Fruit fly (Drosophila melanogaster) whole organism, wandering third instar larva: ENCODE results near the gene Cpr97Eb.
A peak's percentile ranks its signal among the peaks of the same experiment; 100 is the strongest.

ENCODE experiments used
- Abd-B ChIP-seq: fragments of >200 bp; optimal IDR thresholded peaks from 2 replicates; lab custom pipeline; 2017; ENCODE audit warnings: missing biosample characterization, missing genetic modification characterization
- CG32264 ChIP-seq: fragments of 200-800 bp; sonication (Bioruptor generic); optimal IDR thresholded peaks from 2 replicates; lab custom pipeline; 2016; ENCODE audit warnings: missing biosample characterization, missing genetic modification characterization
- CG9705 ChIP-seq: fragments of 200-800 bp; sonication (Bioruptor generic); optimal IDR thresholded peaks from 2 replicates; lab custom pipeline; 2018; ENCODE audit warnings: missing biosample characterization, mild to moderate bottlenecking, missing genetic modification characterization
- CrebA ChIP-seq: fragments of 200-800 bp; sonication (Bioruptor generic); optimal IDR thresholded peaks from 2 replicates; lab custom pipeline; 2016; ENCODE audit warnings: missing biosample characterization, mild to moderate bottlenecking, missing genetic modification characterization, borderline replicate concordance
- Dfd ChIP-seq: fragments of >200 bp; optimal IDR thresholded peaks from 2 replicates; lab custom pipeline; 2017; ENCODE audit warnings: missing biosample characterization, missing genetic modification characterization
- Dif ChIP-seq: fragments of 200-275, 200-300 bp; sonication (Bioruptor generic); optimal IDR thresholded peaks from 2 replicates; lab custom pipeline; 2018; ENCODE audit warnings: missing biosample characterization, missing genetic modification characterization; ENCODE audit not compliant: partially characterized antibody
- GATAd ChIP-seq: sonication (Bioruptor generic); optimal IDR thresholded peaks from 2 replicates; lab custom pipeline; 2016; ENCODE audit warnings: missing biosample characterization, missing genetic modification characterization
- HLH106 ChIP-seq: fragments of 200-800 bp; optimal IDR thresholded peaks from 3 replicates; lab custom pipeline; 2019; ENCODE audit warnings: missing biosample characterization, mild to moderate bottlenecking, missing genetic modification characterization, moderate library complexity
- Hnf4 ChIP-seq: fragments of 200-800 bp; sonication (Bioruptor generic); optimal IDR thresholded peaks from 2 replicates; lab custom pipeline; 2016; ENCODE audit warnings: missing biosample characterization, mild to moderate bottlenecking, missing genetic modification characterization
- Hr78 ChIP-seq: fragments of >200 bp; optimal IDR thresholded peaks from 2 replicates; lab custom pipeline; 2017; ENCODE audit warnings: missing biosample characterization, missing genetic modification characterization
- Hr83 ChIP-seq: fragments of 200-300 bp; sonication (Bioruptor generic); optimal IDR thresholded peaks from 2 replicates; lab custom pipeline; 2016; ENCODE audit warnings: missing biosample characterization, mild to moderate bottlenecking, missing genetic modification characterization, moderate library complexity; ENCODE audit not compliant: poor library complexity, severe bottlenecking
- Jra ChIP-seq: sonication (Bioruptor generic); optimal IDR thresholded peaks from 2 replicates; lab custom pipeline; 2016; ENCODE audit warnings: missing biosample characterization, missing genetic modification characterization
- Mio ChIP-seq: sonication (Bioruptor generic); optimal IDR thresholded peaks from 2 replicates; lab custom pipeline; 2016; ENCODE audit warnings: missing biosample characterization, missing genetic modification characterization
- Myc ChIP-seq: fragments of >200 bp; optimal IDR thresholded peaks from 2 replicates; lab custom pipeline; 2017
- N ChIP-seq: fragments of >200 bp; optimal IDR thresholded peaks from 2 replicates; lab custom pipeline; 2018; ENCODE audit warnings: missing biosample characterization, missing external identifiers, missing genetic modification characterization
- OdsH ChIP-seq: fragments of 200-800 bp; sonication (Bioruptor generic); optimal IDR thresholded peaks from 2 replicates; lab custom pipeline; 2016; ENCODE audit warnings: missing biosample characterization, mild to moderate bottlenecking, missing genetic modification characterization
- Rel ChIP-seq, 2 experiments: fragments of 200-800 bp; sonication (Bioruptor generic) in 1 of 2; optimal IDR thresholded peaks; 2 replicates in 1 of 2; 3 replicates in 1 of 2; lab custom pipeline; 2016 to 2019; ENCODE audit warnings: mild to moderate bottlenecking in 2 of 2, missing biosample characterization in 2 of 2, missing genetic modification characterization in 2 of 2, moderate library complexity in 1 of 2
- Sp1 ChIP-seq: fragments of 200-800 bp; sonication (Bioruptor generic); optimal IDR thresholded peaks from 3 replicates; lab custom pipeline; 2019; ENCODE audit warnings: missing biosample characterization, mild to moderate bottlenecking, missing genetic modification characterization, moderate library complexity
- Vsx2 ChIP-seq: fragments of 200-300, 225-300 bp; sonication (Bioruptor generic); optimal IDR thresholded peaks from 2 replicates; lab custom pipeline; 2018; ENCODE audit warnings: missing biosample characterization, missing genetic modification characterization; ENCODE audit not compliant: partially characterized antibody
- br ChIP-seq: fragments of 200-800 bp; sonication (Bioruptor generic); optimal IDR thresholded peaks from 2 replicates; lab custom pipeline; 2016; ENCODE audit warnings: missing biosample characterization, missing genetic modification characterization
- brk ChIP-seq: fragments of 200-800 bp; sonication (Bioruptor generic); optimal IDR thresholded peaks from 2 replicates; lab custom pipeline; 2016; ENCODE audit warnings: missing biosample characterization, mild to moderate bottlenecking, missing genetic modification characterization
- dl ChIP-seq, 2 experiments: fragments of 175-275, 200-275 bp in 1 of 2; fragments of 200-275 bp in 1 of 2; sonication (Bioruptor generic); optimal IDR thresholded peaks; lab custom pipeline; 2018; ENCODE audit warnings: mild to moderate bottlenecking in 2 of 2, missing biosample characterization in 2 of 2, missing genetic modification characterization in 2 of 2, moderate library complexity in 2 of 2; ENCODE audit not compliant: partially characterized antibody in 2 of 2, insufficient read depth in 1 of 2
- dmrt93B ChIP-seq: fragments of 200-800 bp; sonication (Bioruptor generic); optimal IDR thresholded peaks from 2 replicates; lab custom pipeline; 2018; ENCODE audit warnings: missing biosample characterization, mild to moderate bottlenecking, missing genetic modification characterization
- dsf ChIP-seq: sonication (Bioruptor generic); optimal IDR thresholded peaks from 2 replicates; lab custom pipeline; 2016; ENCODE audit warnings: missing biosample characterization, missing genetic modification characterization, borderline replicate concordance
- ey ChIP-seq: fragments of 200-800 bp; sonication (Bioruptor generic); optimal IDR thresholded peaks from 2 replicates; lab custom pipeline; 2016; ENCODE audit warnings: missing biosample characterization, missing genetic modification characterization
- foxo ChIP-seq, 2 experiments: fragments of 200-800 bp; sonication (Bioruptor generic); optimal IDR thresholded peaks; 2 replicates in 1 of 2; 3 replicates in 1 of 2; lab custom pipeline; 2016 to 2017; ENCODE audit warnings: missing biosample characterization in 2 of 2, missing genetic modification characterization in 2 of 2
- fru ChIP-seq: fragments of 200-800 bp; sonication (Bioruptor generic); optimal IDR thresholded peaks from 3 replicates; lab custom pipeline; 2016; ENCODE audit warnings: missing biosample characterization, mild to moderate bottlenecking, missing genetic modification characterization
- h ChIP-seq: fragments of 200-800 bp; sonication (Bioruptor generic); optimal IDR thresholded peaks from 3 replicates; lab custom pipeline; 2016; ENCODE audit warnings: missing biosample characterization, mild to moderate bottlenecking, missing genetic modification characterization
- jim ChIP-seq: fragments of 175-275, 200-325 bp; sonication (Bioruptor generic); optimal IDR thresholded peaks from 2 replicates; lab custom pipeline; 2016; ENCODE audit warnings: missing biosample characterization, mild to moderate bottlenecking, missing genetic modification characterization
- lola ChIP-seq: fragments of >200 bp; optimal IDR thresholded peaks from 2 replicates; lab custom pipeline; 2017; ENCODE audit warnings: missing biosample characterization, missing genetic modification characterization
- pan ChIP-seq: fragments of >200 bp; optimal IDR thresholded peaks from 2 replicates; lab custom pipeline; 2017
- psq ChIP-seq: fragments of 200-800 bp; sonication (Bioruptor generic); optimal IDR thresholded peaks from 3 replicates; lab custom pipeline; 2017; ENCODE audit warnings: missing biosample characterization, mild to moderate bottlenecking, missing genetic modification characterization, moderate library complexity
- rgr ChIP-seq: fragments of 200-800 bp; sonication (Bioruptor generic); optimal IDR thresholded peaks from 3 replicates; lab custom pipeline; 2016; ENCODE audit warnings: missing biosample characterization, mild to moderate bottlenecking, missing genetic modification characterization
- sage ChIP-seq: fragments of 200-800 bp; sonication (Bioruptor generic); optimal IDR thresholded peaks from 2 replicates; lab custom pipeline; 2016; ENCODE audit warnings: missing biosample characterization, mild to moderate bottlenecking, missing genetic modification characterization
- sv ChIP-seq: fragments of 200-800 bp; sonication (Bioruptor generic); optimal IDR thresholded peaks from 3 replicates; lab custom pipeline; 2016; ENCODE audit warnings: missing biosample characterization, missing genetic modification characterization
- tai ChIP-seq: sonication (Bioruptor generic); optimal IDR thresholded peaks from 2 replicates; lab custom pipeline; 2016; ENCODE audit warnings: missing biosample characterization, missing genetic modification characterization
- usp ChIP-seq: fragments of >200 bp; optimal IDR thresholded peaks from 2 replicates; lab custom pipeline; 2017; ENCODE audit warnings: missing biosample characterization, missing genetic modification characterization

Cpr97Eb gene

DNA sequence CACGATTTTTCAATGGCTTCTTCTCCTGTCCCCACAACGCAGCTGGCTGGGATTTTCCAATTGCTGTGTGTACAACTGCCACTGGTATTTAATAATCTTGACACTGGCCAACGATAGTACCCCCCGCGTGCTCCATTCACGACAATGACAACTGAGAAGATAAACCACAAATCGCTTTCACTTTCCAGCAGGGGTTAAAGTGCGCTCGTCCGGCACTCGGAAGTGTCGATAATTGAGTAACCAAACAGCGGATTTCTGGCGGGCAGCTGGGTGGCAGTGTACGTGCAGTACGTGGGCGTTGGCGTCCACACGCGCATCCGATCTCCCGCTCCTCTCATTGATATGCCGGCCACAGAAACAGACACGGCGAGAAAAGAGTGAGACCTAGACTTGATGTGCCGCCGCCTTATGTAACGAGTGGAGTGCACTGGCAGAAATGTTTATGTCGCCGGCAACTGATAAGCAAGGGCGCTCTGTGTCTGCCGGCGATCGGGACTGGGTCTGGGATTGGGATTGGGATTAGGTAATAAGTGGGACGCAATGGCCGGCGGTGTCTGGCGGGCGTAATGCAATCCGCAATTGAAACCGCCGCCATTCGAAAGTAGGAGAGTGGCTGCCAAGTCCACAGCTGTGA is 43.9 kb upstream of the Cpr97Eb start:
- no peak for TF ChIP-seq Vsx2 (GFP tag; lab: Kevin White, UChicago)
- TF ChIP-seq OdsH (GFP tag; lab: Kevin White, UChicago), result no peak
- no peak for TF ChIP-seq Hr78 (GFP tag; lab: Kevin White, UChicago)
- TF ChIP-seq br (GFP tag; lab: Kevin White, UChicago), result no peak
- no peak for TF ChIP-seq dsf (GFP tag; lab: Kevin White, UChicago)
- no peak for TF ChIP-seq CG32264 (GFP tag; lab: Kevin White, UChicago)
- TF ChIP-seq Rel (GFP tag; optimal IDR thresholded peaks at IDR 0.05; lab: Kevin White, UChicago), result no peak
- TF ChIP-seq Rel (tag; optimal IDR thresholded peaks at IDR 0.05; lab: Kevin White, UChicago), result no peak
- no peak for TF ChIP-seq lola
- no peak for TF ChIP-seq Hnf4 (GFP tag; lab: Kevin White, UChicago)
- no peak for TF ChIP-seq Myc (lab: Kevin White, UChicago)

DNA sequence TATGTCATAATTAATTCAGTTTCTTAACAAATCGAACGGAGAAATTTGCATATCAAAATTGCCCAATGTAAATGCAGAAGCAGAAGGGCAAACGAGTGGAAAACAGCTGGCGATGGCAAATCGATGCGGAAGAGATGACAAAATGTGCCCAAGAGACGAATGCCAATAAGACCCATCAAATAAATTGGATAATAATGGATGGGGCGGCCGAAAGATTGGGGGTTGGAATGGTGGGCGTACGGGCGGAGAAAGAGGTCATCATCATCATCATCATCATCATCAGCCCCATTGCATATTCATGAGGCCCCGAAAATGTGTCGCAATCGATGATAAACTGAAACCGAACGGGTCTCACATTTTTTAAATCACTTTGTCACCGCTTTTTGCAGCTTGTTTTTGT is 43.1 kb upstream of the Cpr97Eb start:
- TF ChIP-seq dmrt93B (GFP tag; lab: Kevin White, UChicago), result no peak
- no peak for TF ChIP-seq HLH106 (tag; lab: Kevin White, UChicago)
- TF ChIP-seq h (GFP tag; lab: Kevin White, UChicago), result no peak
- TF ChIP-seq Vsx2 (GFP tag; lab: Kevin White, UChicago), result no peak
- no peak for TF ChIP-seq Dif (GFP tag; lab: Kevin White, UChicago)
- TF ChIP-seq sv (GFP tag; lab: Kevin White, UChicago), result no peak
- no peak for TF ChIP-seq Rel (GFP tag; optimal IDR thresholded peaks at IDR 0.05; lab: Kevin White, UChicago)
- TF ChIP-seq Rel (tag; optimal IDR thresholded peaks at IDR 0.05; lab: Kevin White, UChicago), result no peak

DNA sequence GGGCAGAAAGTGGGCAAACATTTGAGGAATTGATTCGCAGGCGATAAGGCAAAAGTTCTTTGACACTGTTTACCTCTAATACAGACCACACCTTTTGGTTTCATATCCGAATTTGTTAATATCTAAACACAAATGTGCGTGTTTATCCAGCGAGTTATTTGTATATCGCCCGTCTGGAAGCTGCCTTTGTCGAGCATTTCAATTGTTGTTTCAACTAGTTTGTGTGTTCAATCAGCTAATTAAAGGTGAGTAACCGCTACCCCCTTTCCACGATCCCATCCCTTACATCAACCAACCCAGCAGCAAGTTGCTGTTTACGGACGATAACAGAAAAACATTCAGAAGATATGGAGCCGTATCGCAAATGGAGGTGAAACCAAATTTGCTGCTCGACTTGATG is 40.5 kb upstream of the Cpr97Eb start:
- TF ChIP-seq lola (no peak), HLH106 (tag; lab: Kevin White, UChicago) (peak; percentile 49), Jra (GFP tag; lab: Kevin White, UChicago) (peak; percentile 89), foxo (GFP tag; optimal IDR thresholded peaks at IDR 0.05; lab: Kevin White, UChicago) (peak in 1 of 2 experiments; percentile 71), sv (GFP tag; lab: Kevin White, UChicago) (no peak), Dfd (GFP tag; lab: Kevin White, UChicago) (no peak), dmrt93B (GFP tag; lab: Kevin White, UChicago) (peak; percentile 9), tai (GFP tag; lab: Kevin White, UChicago) (peak; percentile 81), Myc (lab: Kevin White, UChicago) (no peak), br (GFP tag; lab: Kevin White, UChicago) (peak; percentile 83), ey (GFP tag; lab: Kevin White, UChicago) (peak; percentile 44), CrebA (no peak), pan (lab: Kevin White, UChicago) (no peak), Abd-B (no peak), Dif (GFP tag; lab: Kevin White, UChicago) (no peak), h (GFP tag; lab: Kevin White, UChicago) (peak; percentile 93), Rel (GFP tag; optimal IDR thresholded peaks at IDR 0.05; lab: Kevin White, UChicago) (no peak), Rel (tag; optimal IDR thresholded peaks at IDR 0.05; lab: Kevin White, UChicago) (peak; percentile 60), Sp1 (GFP tag; lab: Kevin White, UChicago) (peak; percentile 68), rgr (GFP tag; lab: Kevin White, UChicago) (peak; percentile 89), Hnf4 (GFP tag; lab: Kevin White, UChicago) (peak; percentile 87), dsf (GFP tag; lab: Kevin White, UChicago) (peak; percentile 40), dl (GFP tag; optimal IDR thresholded peaks at IDR 0.05; lab: Kevin White, UChicago; ENCODE audit: insufficient read depth in 1 of 2, partially characterized antibody in 2 of 2) (no peak), usp (no peak), jim (peak; percentile 44), Hr78 (GFP tag; lab: Kevin White, UChicago) (no peak), N (no peak), brk (GFP tag; lab: Kevin White, UChicago) (peak; percentile 77), Vsx2 (GFP tag; lab: Kevin White, UChicago) (peak; percentile 91), Mio (GFP tag; lab: Kevin White, UChicago) (no peak), OdsH (GFP tag; lab: Kevin White, UChicago) (peak; percentile 88), GATAd (GFP tag; lab: Kevin White, UChicago) (peak; percentile 93), CG9705 (GFP tag; lab: Kevin White, UChicago) (peak; percentile 53), Hr83 (GFP tag; lab: Kevin White, UChicago) (peak; percentile 97), fru (GFP tag; lab: Kevin White, UChicago) (peak; percentile 70), sage (peak; percentile 58), psq (GFP tag; lab: Kevin White, UChicago) (peak; percentile 56)
